Worm (Caenorhabditis elegans): Measurements from ENCODE around the gene soap-1.

soap-1 gene

ce11 chrV:7157089-7157488 is 57.6 kb downstream of the soap-1 start, which contains the start of gene ugt-39:
TSS of gene ugt-39 (plus strand) at chrV:7157142.
- TF ChIP-seq aly-1 (tag; optimal IDR thresholded peaks at IDR 0.05), result no peak
- TF ChIP-seq F13C5.2 (tag; optimal IDR thresholded peaks at IDR 0.05), result no peak
- TF ChIP-seq hnd-1 (tag; optimal IDR thresholded peaks at IDR 0.05), result no peak
- TF ChIP-seq hmbx-1 (tag; optimal IDR thresholded peaks at IDR 0.05), result no peak

DNA sequence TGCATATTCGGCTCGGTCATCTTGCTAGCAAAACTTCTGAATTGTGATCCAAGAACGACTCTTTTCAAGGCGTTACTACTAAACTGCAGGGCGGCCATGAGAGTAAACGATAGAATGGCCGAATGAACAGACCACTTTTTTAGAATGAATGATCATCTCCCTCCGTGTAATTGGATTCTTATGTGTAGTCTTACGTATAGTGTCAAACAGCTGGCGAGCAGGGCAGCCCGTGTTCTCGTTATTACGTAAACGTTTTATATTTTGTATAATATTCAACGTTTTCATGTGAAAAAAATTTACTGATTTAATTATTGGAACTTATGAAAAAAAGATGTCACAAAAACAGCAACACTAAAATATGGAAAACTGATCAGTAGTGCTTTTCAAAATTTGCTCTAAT is 58.6 kb downstream of the soap-1 start, which contains the start of gene F10D2.10:
Gene F10D2.10 (minus strand): TSS at position 101 of the 400 bp plus-strand sequence.
- no peak for TF ChIP-seq ets-7 (tag; optimal IDR thresholded peaks at IDR 0.05)
- TF ChIP-seq scrt-1 (GFP tag; IDR thresholded peaks at IDR 0.05), result no peak
- TF ChIP-seq ama-1 (optimal IDR thresholded peaks at IDR 0.05), result no peak
- TF ChIP-seq tra-4 (tag; optimal IDR thresholded peaks at IDR 0.05), result no peak
- TF ChIP-seq flt-1 (GFP tag; IDR thresholded peaks at IDR 0.05), result no peak
- TF ChIP-seq F13C5.2 (tag; optimal IDR thresholded peaks at IDR 0.05), result no peak

Measured in whole organism, early embryonic.